Fruit fly (Drosophila melanogaster) whole organism: ENCODE data around the gene Loxl1.

Experiments
- CG8478 ChIP-seq: fragments of >200 bp; optimal IDR thresholded peaks from 2 replicates; lab custom pipeline; 2018; ENCODE audit warnings: inconsistent platforms
- Dll ChIP-seq: fragments of >200 bp; optimal IDR thresholded peaks from 2 replicates; lab custom pipeline; 2017
- EcR ChIP-seq, 2 experiments: fragments of >200 bp; optimal IDR thresholded peaks; 2 replicates each; lab custom pipeline; 2017; ENCODE audit warnings: missing biosample characterization in 2 of 2, missing genetic modification characterization in 2 of 2, missing genetic modification reagents in 2 of 2
- pan ChIP-seq: fragments of >200 bp; optimal IDR thresholded peaks from 2 replicates; lab custom pipeline; 2017
- psq ChIP-seq: fragments of >200 bp; optimal IDR thresholded peaks from 2 replicates; lab custom pipeline; 2017
- usp ChIP-seq: fragments of >200 bp; optimal IDR thresholded peaks from 2 replicates; lab custom pipeline; 2017; ENCODE audit warnings: missing biosample characterization, missing genetic modification characterization, mixed read lengths

Loxl1 gene

DNA sequence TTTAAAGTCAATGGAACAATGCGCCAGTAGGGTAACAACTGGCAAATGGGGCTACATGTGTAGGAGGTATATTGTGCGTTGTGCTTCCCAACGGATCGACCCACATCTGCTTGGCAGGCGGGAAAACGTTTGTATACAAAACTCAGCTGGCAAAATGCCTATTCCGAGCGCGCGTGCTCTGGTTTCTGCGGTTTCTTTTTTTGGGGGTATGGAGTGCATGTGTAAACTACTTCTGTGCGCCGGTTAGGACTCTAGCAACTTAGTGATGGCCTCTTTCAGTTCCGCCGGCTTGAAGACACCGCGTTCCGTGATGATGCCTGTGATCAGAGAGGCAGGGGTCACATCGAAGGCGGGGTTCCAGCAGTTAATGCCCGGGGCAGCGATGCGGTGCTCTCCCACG, at the start of gene Loxl1:
Gene Loxl1 (minus strand): TSS at position 101 of the 400 bp plus-strand sequence.
- no peak for TF ChIP-seq psq
- TF ChIP-seq EcR (GFP tag; optimal IDR thresholded peaks at IDR 0.05; lab: Kevin White, UChicago) = no peak
- no peak for TF ChIP-seq Dll
- TF ChIP-seq CG8478 (lab: Kevin White, UChicago) = no peak
- TF ChIP-seq pan = no peak
- TF ChIP-seq usp (GFP tag; lab: Kevin White, UChicago) = no peak

DNA sequence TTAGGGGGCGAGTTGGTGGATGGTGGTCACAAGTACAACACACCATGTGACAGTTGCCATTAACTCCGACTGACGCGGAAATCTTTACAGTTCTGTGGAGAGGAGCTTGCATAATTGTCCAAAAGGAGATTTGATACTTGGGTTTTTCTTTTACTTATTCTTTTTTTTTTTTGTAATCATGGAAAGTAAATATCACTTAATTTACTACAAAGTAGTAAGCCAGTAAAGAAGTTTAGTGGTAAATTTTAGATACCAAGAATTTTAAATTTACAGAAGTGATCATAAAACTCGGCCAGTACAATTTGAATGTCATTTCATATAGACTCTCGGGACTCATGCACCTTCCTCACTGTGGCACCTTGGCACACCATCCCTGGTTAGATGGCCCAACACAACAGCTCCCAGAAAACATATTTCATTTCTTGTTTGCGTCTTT, 45.6 kb upstream of the Loxl1 start:
- no peak for TF ChIP-seq usp (GFP tag; lab: Kevin White, UChicago)
- TF ChIP-seq psq = no peak
- TF ChIP-seq EcR (GFP tag; optimal IDR thresholded peaks at IDR 0.05; lab: Kevin White, UChicago) = no peak
- no peak for TF ChIP-seq CG8478 (lab: Kevin White, UChicago)
- no peak for TF ChIP-seq pan
- no peak for TF ChIP-seq Dll

DNA sequence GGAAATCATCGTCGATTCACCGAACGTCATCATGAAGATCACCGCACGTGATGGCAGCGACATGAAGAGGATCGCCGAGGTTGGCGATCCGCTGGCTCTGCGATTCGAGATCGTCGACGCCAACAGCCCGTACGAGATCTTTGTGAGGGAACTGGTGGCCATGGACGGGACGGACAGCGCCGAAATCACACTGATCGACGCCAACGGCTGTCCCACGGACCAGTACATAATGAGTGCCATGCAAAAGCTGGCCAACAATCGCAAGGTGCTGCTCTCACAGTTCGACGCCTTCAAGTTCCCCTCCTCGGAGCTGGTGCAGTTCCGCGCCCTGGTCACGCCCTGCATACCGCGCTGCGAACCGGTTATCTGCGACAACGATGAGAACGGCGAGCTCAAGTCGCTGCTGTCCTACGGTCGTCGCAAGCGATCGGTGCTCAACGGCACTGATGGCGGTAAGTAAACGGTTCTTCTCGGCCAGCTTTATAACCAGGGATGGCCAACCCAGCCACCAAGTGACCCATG, 45.1 kb upstream of the Loxl1 start:
- TF ChIP-seq usp (GFP tag; lab: Kevin White, UChicago) (no peak), EcR (GFP tag; optimal IDR thresholded peaks at IDR 0.05; lab: Kevin White, UChicago) (no peak), Dll (no peak), pan (no peak), psq (no peak), CG8478 (lab: Kevin White, UChicago) (no peak)

DNA sequence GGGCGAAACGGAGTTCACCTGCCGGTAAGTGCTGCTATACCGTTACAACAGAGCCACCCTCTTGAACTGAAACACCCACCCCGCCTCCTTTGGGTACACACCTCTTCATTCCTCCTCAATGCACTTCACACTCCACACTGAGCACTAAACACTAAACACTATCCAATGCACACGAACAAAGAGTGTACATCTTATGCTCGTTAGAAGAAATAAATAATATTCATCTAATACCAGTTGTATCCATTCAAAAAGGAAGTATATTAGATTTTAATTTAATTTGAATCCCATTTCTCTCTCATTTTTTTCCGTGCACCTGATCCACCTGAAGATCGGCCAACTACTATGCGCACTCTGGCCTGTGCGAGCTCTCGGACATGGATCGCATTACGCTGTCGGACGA, 44.0 kb upstream of the Loxl1 start:
- TF ChIP-seq pan (no peak), Dll (no peak), CG8478 (lab: Kevin White, UChicago) (no peak), usp (GFP tag; lab: Kevin White, UChicago) (no peak), psq (no peak), EcR (GFP tag; optimal IDR thresholded peaks at IDR 0.05; lab: Kevin White, UChicago) (no peak)

- TF ChIP-seq psq = no peak
- TF ChIP-seq CG8478 (lab: Kevin White, UChicago) = no peak
- no peak for TF ChIP-seq Dll
- TF ChIP-seq usp (GFP tag; lab: Kevin White, UChicago) = no peak
- no peak for TF ChIP-seq pan
- TF ChIP-seq EcR (GFP tag; optimal IDR thresholded peaks at IDR 0.05; lab: Kevin White, UChicago) = no peak
Measured at dm6 chr3R:31499114-31499513, 39.4 kb upstream of the Loxl1 start, which contains the start of gene mey. Gene mey, plus strand, starts transcription at chr3R:31499235.

dm6 chr3R:31483060-31483459, 23.4 kb upstream of the Loxl1 start:
- TF ChIP-seq psq (no peak), pan (no peak), Dll (no peak), usp (GFP tag; lab: Kevin White, UChicago) (no peak), CG8478 (lab: Kevin White, UChicago) (no peak), EcR (GFP tag; optimal IDR thresholded peaks at IDR 0.05; lab: Kevin White, UChicago) (no peak)

- TF ChIP-seq usp (GFP tag; lab: Kevin White, UChicago) (no peak), psq (no peak), Dll (no peak), pan (no peak), CG8478 (lab: Kevin White, UChicago) (no peak)
Measured at dm6 chr3R:31482117-31482516, 22.4 kb upstream of the Loxl1 start.

DNA sequence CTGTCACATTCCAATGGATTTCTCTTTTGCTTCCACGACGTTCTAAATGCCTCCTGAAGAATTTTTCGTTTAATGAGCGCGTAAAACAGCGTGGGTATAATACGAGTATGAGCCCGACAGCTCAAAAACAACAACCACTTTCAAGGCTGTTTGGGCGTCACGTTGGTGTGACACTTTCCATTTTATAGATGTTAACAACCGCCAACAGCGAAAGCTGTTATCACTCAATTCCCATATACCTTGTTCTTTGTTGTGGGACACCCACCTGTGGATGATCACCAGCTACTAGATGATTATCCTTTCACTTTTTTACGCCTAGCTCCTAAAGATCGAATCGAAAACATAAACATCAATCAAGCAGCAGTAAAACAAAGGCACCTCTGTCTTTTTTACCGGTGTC, 17.5 kb upstream of the Loxl1 start:
- TF ChIP-seq pan (no peak), CG8478 (lab: Kevin White, UChicago) (no peak), psq (no peak), usp (GFP tag; lab: Kevin White, UChicago) (no peak), EcR (GFP tag; optimal IDR thresholded peaks at IDR 0.05; lab: Kevin White, UChicago) (no peak), Dll (no peak)

- TF ChIP-seq pan (no peak), psq (no peak), usp (GFP tag; lab: Kevin White, UChicago) (no peak), EcR (GFP tag; optimal IDR thresholded peaks at IDR 0.05; lab: Kevin White, UChicago) (no peak), Dll (no peak), CG8478 (lab: Kevin White, UChicago) (no peak)
Measured at dm6 chr3R:31463012-31463366, 3.3 kb upstream of the Loxl1 start, which contains the start of the genes CG11334 and CG11333. Gene CG11334, minus strand, starts transcription at chr3R:31463037. Gene CG11333, plus strand, starts transcription at chr3R:31463301.

- TF ChIP-seq psq (no peak), pan (no peak), Dll (peak; percentile 23), usp (GFP tag; lab: Kevin White, UChicago) (no peak), CG8478 (lab: Kevin White, UChicago) (no peak)
Measured at dm6 chr3R:31462299-31463011, 2.8 kb upstream of the Loxl1 start.

DNA sequence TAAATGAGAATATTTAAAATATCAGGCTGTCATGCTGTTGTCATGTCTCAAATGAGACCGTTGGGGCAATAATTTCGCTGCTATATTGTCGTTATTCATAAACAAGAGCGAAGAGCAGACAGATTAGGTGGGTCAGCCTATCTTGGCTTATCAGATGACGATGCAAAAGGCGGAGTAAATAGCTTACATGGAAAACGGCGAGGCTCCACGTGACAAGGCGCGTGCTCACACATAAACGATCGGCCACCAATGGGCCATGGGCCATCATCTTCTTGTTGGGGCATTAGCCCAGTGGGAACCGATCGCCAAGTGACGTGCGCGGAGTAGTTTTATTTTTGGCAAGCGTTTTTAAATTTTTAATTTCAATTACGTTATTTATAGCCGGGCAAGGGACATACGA, 1.6 kb upstream of the Loxl1 start:
- no peak for TF ChIP-seq psq
- no peak for TF ChIP-seq usp (GFP tag; lab: Kevin White, UChicago)
- no peak for TF ChIP-seq pan
- TF ChIP-seq EcR (GFP tag; optimal IDR thresholded peaks at IDR 0.05; lab: Kevin White, UChicago) = no peak
- no peak for TF ChIP-seq Dll
- TF ChIP-seq CG8478 (lab: Kevin White, UChicago) = no peak

dm6 chr3R:31457997-31458467, 1.6 kb downstream of the Loxl1 start:
- no peak for TF ChIP-seq CG8478 (lab: Kevin White, UChicago)
- TF ChIP-seq EcR (GFP tag; optimal IDR thresholded peaks at IDR 0.05; lab: Kevin White, UChicago) = no peak
- no peak for TF ChIP-seq psq
- TF ChIP-seq Dll = no peak
- TF ChIP-seq usp (GFP tag; lab: Kevin White, UChicago) = no peak
- TF ChIP-seq pan = no peak

DNA sequence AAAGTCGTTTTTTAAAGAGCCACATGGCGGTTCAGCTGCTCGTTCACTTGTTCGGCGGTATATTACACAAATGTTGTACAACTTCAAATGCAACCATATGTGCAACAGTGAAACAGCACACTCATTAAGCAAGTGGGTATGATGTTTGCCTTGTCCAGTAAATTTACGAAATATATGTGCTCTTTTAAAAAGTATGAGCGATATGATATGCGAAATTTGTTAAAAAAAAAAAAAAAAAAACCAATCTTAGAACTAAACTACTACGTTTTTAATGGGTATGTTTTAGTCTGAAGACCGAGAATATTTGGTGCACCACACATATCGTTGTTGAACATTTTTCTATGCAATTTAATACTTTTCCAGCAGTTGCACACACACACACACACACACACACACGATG, 16.2 kb downstream of the Loxl1 start:
- TF ChIP-seq psq = no peak
- TF ChIP-seq pan = no peak
- TF ChIP-seq Dll = no peak
- TF ChIP-seq EcR (GFP tag; optimal IDR thresholded peaks at IDR 0.05; lab: Kevin White, UChicago) = no peak
- no peak for TF ChIP-seq usp (GFP tag; lab: Kevin White, UChicago)
- TF ChIP-seq CG8478 (lab: Kevin White, UChicago) = no peak
